Comparison of ENCODE assay signal across 2 fruit fly cellular contexts in the genomic region with DNA sequence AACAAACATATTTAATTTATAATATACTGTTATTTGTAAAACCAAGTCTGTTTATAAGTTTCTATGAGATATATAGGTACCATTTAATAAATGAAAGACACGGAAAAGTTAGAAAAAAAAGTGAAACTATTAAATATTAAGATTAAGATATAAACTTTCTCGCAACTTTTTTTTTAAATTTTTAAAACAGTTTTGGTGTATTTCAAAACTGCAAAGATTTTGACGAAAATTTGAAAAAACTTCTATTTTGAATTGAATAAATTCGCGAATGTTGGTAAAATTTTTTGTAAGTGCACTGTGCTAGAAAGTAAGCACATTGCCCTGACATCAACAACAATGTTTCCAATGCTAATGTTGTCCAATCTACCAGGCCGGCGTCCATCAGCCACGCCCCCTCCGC.
TF ChIP-seq lines count a peak whose summit lies in the region.

No protein-coding gene starts in this region.

TF ChIP-seq in whole organism, prepupa, 60 proteins besides CTCF, POLR2A, EP300 and RAD21:
- TF ChIP-seq spab (GFP tag; optimal IDR thresholded peaks at IDR 0.05; lab: Kevin White, UChicago) (no peak), dsx (GFP tag; optimal IDR thresholded peaks at IDR 0.05; lab: Kevin White, UChicago; ENCODE audit: poor library complexity, severe bottlenecking) (no peak), net (GFP tag; optimal IDR thresholded peaks at IDR 0.05; lab: Kevin White, UChicago) (no peak), dac (GFP tag; optimal IDR thresholded peaks at IDR 0.05; lab: Kevin White, UChicago) (no peak), CG4318 (GFP tag; optimal IDR thresholded peaks at IDR 0.05; lab: Kevin White, UChicago) (peak; percentile 32), Hr4 (GFP tag; optimal IDR thresholded peaks at IDR 0.05; lab: Kevin White, UChicago) (peak; percentile 8), cyc (GFP tag; optimal IDR thresholded peaks at IDR 0.05; lab: Kevin White, UChicago) (no peak), CG10631 (GFP tag; optimal IDR thresholded peaks at IDR 0.05; lab: Kevin White, UChicago) (no peak), vri (GFP tag; optimal IDR thresholded peaks at IDR 0.05; lab: Kevin White, UChicago) (no peak), CG11762 (GFP tag; optimal IDR thresholded peaks at IDR 0.05; lab: Kevin White, UChicago; ENCODE audit: insufficient read depth) (no peak), Sox15 (GFP tag; optimal IDR thresholded peaks at IDR 0.05; lab: Kevin White, UChicago) (no peak), OdsH (GFP tag; optimal IDR thresholded peaks at IDR 0.05; lab: Kevin White, UChicago) (no peak), CG8632 (GFP tag; optimal IDR thresholded peaks at IDR 0.05; lab: Kevin White, UChicago) (no peak), CG32006 (GFP tag; optimal IDR thresholded peaks at IDR 0.05; lab: Kevin White, UChicago) (peak; percentile 47), Lpt (GFP tag; optimal IDR thresholded peaks at IDR 0.05; lab: Kevin White, UChicago) (peak; percentile 1), CG6792 (GFP tag; optimal IDR thresholded peaks at IDR 0.05; lab: Kevin White, UChicago) (no peak), acj6 (GFP tag; optimal IDR thresholded peaks at IDR 0.05; lab: Kevin White, UChicago) (no peak), CG8119 (GFP tag; IDR thresholded peaks at IDR 0.05; lab: Robert Waterston, UW) (0 out of 3 replicates have a peak, but pooled peaks have one; percentile 30), CG6276 (GFP tag; optimal IDR thresholded peaks at IDR 0.05; lab: Kevin White, UChicago) (peak; percentile 6), salr (GFP tag; optimal IDR thresholded peaks at IDR 0.05; lab: Kevin White, UChicago) (peak in 1 of 2 experiments; percentile 7), achi (GFP tag; optimal IDR thresholded peaks at IDR 0.05; lab: Kevin White, UChicago) (no peak), Ets21C (GFP tag; optimal IDR thresholded peaks at IDR 0.05; lab: Kevin White, UChicago) (no peak), Hr38 (GFP tag; optimal IDR thresholded peaks at IDR 0.05; lab: Kevin White, UChicago) (no peak), Eip93F (GFP tag; optimal IDR thresholded peaks at IDR 0.05; lab: Kevin White, UChicago) (no peak), eg (GFP tag; IDR thresholded peaks at IDR 0.05; lab: Robert Waterston, UW) (no peak), CG11294 (GFP tag; IDR thresholded peaks at IDR 0.05; lab: Robert Waterston, UW) (no peak), CG3919 (GFP tag; optimal IDR thresholded peaks at IDR 0.05; lab: Kevin White, UChicago) (peak; percentile 7), CG31627 (GFP tag; optimal IDR thresholded peaks at IDR 0.05; lab: Kevin White, UChicago) (no peak), ss (GFP tag; optimal IDR thresholded peaks at IDR 0.05; lab: Kevin White, UChicago) (no peak), CG34406 (GFP tag; optimal IDR thresholded peaks at IDR 0.05; lab: Kevin White, UChicago) (no peak), Eip75B (GFP tag; optimal IDR thresholded peaks at IDR 0.05; lab: Kevin White, UChicago) (no peak), CG6163 (GFP tag; IDR thresholded peaks at IDR 0.05; lab: Robert Waterston, UW) (no peak), Eip78C (GFP tag; lab: Kevin White, UChicago) (peak; percentile 63)
TF ChIP-seq in whole organism, prepupa: peak in this region for 9.

TF ChIP-seq in whole organism, pupa, 21 proteins besides CTCF, POLR2A, EP300 and RAD21:
- TF ChIP-seq CG14655 (GFP tag; optimal IDR thresholded peaks at IDR 0.05; lab: Kevin White, UChicago) (peak; percentile 66), CG13204 (GFP tag; optimal IDR thresholded peaks at IDR 0.05; lab: Kevin White, UChicago) (no peak)
TF ChIP-seq in whole organism, pupa: peak in this region for 1.
